Fruit fly (Drosophila melanogaster) whole organism, embryonic: Measurements from ENCODE around the gene zyd.
A peak's percentile ranks its signal among the peaks of the same experiment; 100 is the strongest.

Source experiments
- Atf3 ChIP-seq: fragments of 200-800 bp; sonication (Bioruptor generic); optimal IDR thresholded peaks from 3 replicates; lab custom pipeline; 2016; ENCODE audit warnings: missing biosample characterization, missing genetic modification characterization
- Awh ChIP-seq: fragments of 200-800 bp; sonication (Bioruptor generic); IDR thresholded peaks from 2 replicates; pipeline ENCODE4, ENCODE4 v1.3.6; 2022; ENCODE audit warnings: missing biosample characterization, missing genetic modification characterization
- B-H1 ChIP-seq: fragments of 200-800 bp; sonication (Bioruptor generic); IDR thresholded peaks from 3 replicates; pipeline ENCODE4 v1.3.6; 2022; ENCODE audit warnings: missing biosample characterization, missing genetic modification characterization
- Bdp1 ChIP-seq: fragments of 200-800 bp; sonication (Bioruptor generic); optimal IDR thresholded peaks from 3 replicates; lab custom pipeline; 2016; ENCODE audit warnings: missing biosample characterization, missing genetic modification characterization
- BtbVII ChIP-seq: fragments of 200-800 bp; sonication (Bioruptor generic); optimal IDR thresholded peaks from 3 replicates; lab custom pipeline; 2017; ENCODE audit warnings: missing biosample characterization, mild to moderate bottlenecking, missing genetic modification characterization
- CG1024 ChIP-seq: fragments of 200-800 bp; sonication (Bioruptor generic); IDR thresholded peaks from 2 replicates; pipeline ENCODE4 v1.3.6; 2022; ENCODE audit warnings: missing biosample characterization, missing genetic modification characterization
- CG11560 ChIP-seq: fragments of 200-800 bp; sonication (Bioruptor generic); IDR thresholded peaks from 3 replicates; pipeline ENCODE4 v1.3.6; 2022; ENCODE audit warnings: missing biosample characterization, missing genetic modification characterization
- CG12104 ChIP-seq: fragments of 200-800 bp; sonication (Bioruptor generic); optimal IDR thresholded peaks from 3 replicates; lab custom pipeline; 2016; ENCODE audit warnings: missing biosample characterization, missing genetic modification characterization
- CG12219 ChIP-seq: fragments of 200-800 bp; sonication (Bioruptor generic); optimal IDR thresholded peaks from 3 replicates; lab custom pipeline; 2018; ENCODE audit warnings: missing biosample characterization, mild to moderate bottlenecking, missing genetic modification characterization
- CG1233 ChIP-seq: fragments of 200-800 bp; sonication (Bioruptor generic); optimal IDR thresholded peaks from 4 replicates; lab custom pipeline; 2018; ENCODE audit warnings: missing biosample characterization, mild to moderate bottlenecking, missing genetic modification characterization
- CG14014 ChIP-seq: fragments of 200-800 bp; sonication (Bioruptor generic); IDR thresholded peaks from 2 replicates; pipeline ENCODE4 v1.3.6; 2022; ENCODE audit warnings: missing biosample characterization, missing genetic modification characterization
- CG15011 ChIP-seq: fragments of 200-800 bp; sonication (Bioruptor generic); optimal IDR thresholded peaks from 3 replicates; lab custom pipeline; 2018; ENCODE audit warnings: missing biosample characterization, mild to moderate bottlenecking, missing genetic modification characterization
- CG15514 ChIP-seq: fragments of 200-800 bp; sonication (Bioruptor generic); optimal IDR thresholded peaks from 3 replicates; lab custom pipeline; 2017; ENCODE audit warnings: missing biosample characterization, missing genetic modification characterization, mild to moderate bottlenecking, moderate library complexity, missing genetic modification reagents
- CG16863 ChIP-seq: fragments of 200-800 bp; sonication (Bioruptor generic); optimal IDR thresholded peaks from 3 replicates; lab custom pipeline; 2016; ENCODE audit warnings: missing biosample characterization, missing genetic modification characterization
- CG17359 ChIP-seq: fragments of 200-800 bp; sonication (Bioruptor generic); optimal IDR thresholded peaks from 3 replicates; lab custom pipeline; 2018; ENCODE audit warnings: missing biosample characterization, mild to moderate bottlenecking, missing genetic modification characterization, moderate library complexity
- CG30020 ChIP-seq: fragments of 200-800 bp; optimal IDR thresholded peaks from 2 replicates; lab custom pipeline; 2019; ENCODE audit warnings: missing biosample characterization, mild to moderate bottlenecking, missing genetic modification characterization, moderate library complexity
- CG31388 ChIP-seq: fragments of 200-800 bp; sonication (Bioruptor generic); optimal IDR thresholded peaks from 2 replicates; lab custom pipeline; 2016; ENCODE audit warnings: missing biosample characterization, missing genetic modification characterization
- CG32532 ChIP-seq: fragments of 200-800 bp; sonication (Bioruptor generic); IDR thresholded peaks from 2 replicates; pipeline ENCODE4 v1.3.6; 2022; ENCODE audit warnings: missing biosample characterization, missing genetic modification characterization
- CG32772 ChIP-seq: fragments of 200-800 bp; sonication (Bioruptor generic); IDR thresholded peaks from 2 replicates; pipeline ENCODE4 v1.3.6; 2022; ENCODE audit warnings: missing biosample characterization, missing genetic modification characterization
- CG43689 ChIP-seq: fragments of 200-800 bp; sonication (Bioruptor generic); IDR thresholded peaks from 2 replicates; pipeline ENCODE4 v1.3.6; 2022; ENCODE audit warnings: missing biosample characterization, missing genetic modification characterization
- CG7987 ChIP-seq: fragments of 200-800 bp; sonication (Bioruptor generic); optimal IDR thresholded peaks from 2 replicates; lab custom pipeline; 2018; ENCODE audit warnings: missing biosample characterization, mild to moderate bottlenecking, missing genetic modification characterization, moderate library complexity
- CG9609 ChIP-seq: fragments of 200-800 bp; sonication (Bioruptor generic); optimal IDR thresholded peaks from 3 replicates; lab custom pipeline; 2016; ENCODE audit warnings: missing biosample characterization, missing genetic modification characterization
- CG9797 ChIP-seq: fragments of 200-800 bp; sonication (Bioruptor generic); optimal IDR thresholded peaks from 3 replicates; lab custom pipeline; 2018; ENCODE audit warnings: missing biosample characterization, mild to moderate bottlenecking, missing genetic modification characterization
- CG9817 ChIP-seq: fragments of 200-800 bp; sonication (Bioruptor generic); optimal IDR thresholded peaks from 2 replicates; lab custom pipeline; 2018; ENCODE audit warnings: missing biosample characterization, mild to moderate bottlenecking, missing genetic modification characterization, moderate library complexity
- Dbx ChIP-seq: fragments of 200-800 bp; sonication (Bioruptor generic); IDR thresholded peaks from 3 replicates; pipeline ENCODE4 v1.3.6; 2022; ENCODE audit warnings: missing biosample characterization, missing genetic modification characterization
- Hey ChIP-seq: fragments of 200-800 bp; sonication (Bioruptor generic); optimal IDR thresholded peaks from 3 replicates; lab custom pipeline; 2018; ENCODE audit warnings: missing biosample characterization, mild to moderate bottlenecking, missing genetic modification characterization
- Lim3 ChIP-seq: fragments of 200-800 bp; sonication (Bioruptor generic); IDR thresholded peaks from 2 replicates; pipeline ENCODE4 v1.3.6; 2022; ENCODE audit warnings: missing biosample characterization, missing genetic modification characterization
- Nf-YC ChIP-seq: fragments of 200-800 bp; optimal IDR thresholded peaks from 3 replicates; lab custom pipeline; 2019; ENCODE audit warnings: missing biosample characterization, mild to moderate bottlenecking, missing genetic modification characterization, moderate library complexity
- Oaz ChIP-seq: fragments of 200-800 bp; sonication (Bioruptor generic); IDR thresholded peaks from 2 replicates; pipeline ENCODE4 v1.3.6; 2022; ENCODE audit warnings: missing biosample characterization, missing genetic modification characterization
- YL-1 ChIP-seq: fragments of 200-800 bp; sonication (Bioruptor generic); optimal IDR thresholded peaks from 3 replicates; lab custom pipeline; 2017; ENCODE audit warnings: missing biosample characterization, mild to moderate bottlenecking, missing genetic modification characterization
- ap ChIP-seq: fragments of 200-800 bp; sonication (Bioruptor generic); IDR thresholded peaks from 2 replicates; pipeline ENCODE4 v1.3.6; 2022; ENCODE audit warnings: missing biosample characterization, missing genetic modification characterization
- bowl ChIP-seq: fragments of 200-800 bp; sonication (Bioruptor generic); IDR thresholded peaks from 2 replicates; pipeline ENCODE4 v1.3.6; 2022; ENCODE audit warnings: missing biosample characterization, missing genetic modification characterization
- bsh ChIP-seq, 2 experiments: fragments of 200-800 bp; sonication (Bioruptor generic); optimal IDR thresholded peaks; 2 replicates each; lab custom pipeline; 2017 to 2018; ENCODE audit warnings: mild to moderate bottlenecking in 2 of 2, missing biosample characterization in 2 of 2, missing genetic modification characterization in 2 of 2, moderate library complexity in 1 of 2
- dan ChIP-seq: fragments of 200-800 bp; sonication (Bioruptor generic); IDR thresholded peaks from 2 replicates; pipeline ENCODE4 v1.3.6; 2022; ENCODE audit warnings: missing biosample characterization, missing genetic modification characterization
- dati ChIP-seq: fragments of 200-800 bp; sonication (Bioruptor generic); IDR thresholded peaks from 2 replicates; pipeline ENCODE4 v1.3.6; 2022; ENCODE audit warnings: missing biosample characterization, missing genetic modification characterization
- dysf ChIP-seq: fragments of 200-800 bp; sonication (Bioruptor generic); IDR thresholded peaks from 3 replicates; pipeline ENCODE4 v1.3.6; 2022; ENCODE audit warnings: missing biosample characterization, missing genetic modification characterization
- eve ChIP-seq, 2 experiments: fragments of >200 bp; optimal IDR thresholded peaks; 2 replicates each; lab custom pipeline; 2017; ENCODE audit warnings: missing biosample characterization in 2 of 2, missing genetic modification characterization in 2 of 2
- eyg ChIP-seq: fragments of 200-800 bp; sonication (Bioruptor generic); optimal IDR thresholded peaks from 3 replicates; lab custom pipeline; 2016; ENCODE audit warnings: missing biosample characterization, missing genetic modification characterization
- fd3F ChIP-seq: fragments of 200-800 bp; sonication (Bioruptor generic); optimal IDR thresholded peaks from 2 replicates; lab custom pipeline; 2018; ENCODE audit warnings: missing biosample characterization, mild to moderate bottlenecking, missing genetic modification characterization, moderate library complexity
- ham ChIP-seq: fragments of 200-800 bp; sonication (Bioruptor generic); IDR thresholded peaks from 2 replicates; pipeline ENCODE4 v1.3.6; 2022; ENCODE audit warnings: missing biosample characterization, missing genetic modification characterization
- inv ChIP-seq: fragments of 200-800 bp; sonication (Bioruptor generic); IDR thresholded peaks from 2 replicates; pipeline ENCODE4 v1.3.6; 2022; ENCODE audit warnings: missing biosample characterization, missing genetic modification characterization; ENCODE audit not compliant: partially characterized antibody
- ken ChIP-seq: fragments of 200-800 bp; sonication (Bioruptor generic); IDR thresholded peaks from 3 replicates; pipeline ENCODE4 v1.3.6; 2022; ENCODE audit warnings: missing biosample characterization, missing genetic modification characterization
- nau ChIP-seq: fragments of 200-800 bp; sonication (Bioruptor generic); optimal IDR thresholded peaks from 3 replicates; lab custom pipeline; 2017; ENCODE audit warnings: missing biosample characterization, mild to moderate bottlenecking, missing genetic modification characterization, missing genetic modification reagents
- pan ChIP-seq, 4 experiments: fragments of >200 bp in 3 of 4; fragments of 200-800 bp in 1 of 4; sonication (Bioruptor generic) in 1 of 4; optimal IDR thresholded peaks in 3 of 4; IDR thresholded peaks in 1 of 4; 2 replicates each; pipeline versions ENCODE4 v1.3.6 to Lab custom; 2017 to 2022; ENCODE audit warnings: missing biosample characterization in 2 of 4, missing genetic modification characterization in 2 of 4, mixed read lengths in 1 of 4
- sc ChIP-seq, 3 experiments: fragments of >200 bp in 2 of 3; fragments of 200-800 bp in 1 of 3; sonication (Bioruptor generic) in 1 of 3; optimal IDR thresholded peaks; 2 replicates in 2 of 3; 3 replicates in 1 of 3; lab custom pipeline; 2017; ENCODE audit warnings: mild to moderate bottlenecking in 1 of 3, missing biosample characterization in 1 of 3, missing genetic modification characterization in 1 of 3, missing genetic modification reagents in 1 of 3
- scrt ChIP-seq: fragments of 200-800 bp; sonication (Bioruptor generic); optimal IDR thresholded peaks from 2 replicates; lab custom pipeline; 2018; ENCODE audit warnings: missing biosample characterization, mild to moderate bottlenecking, missing genetic modification characterization, moderate library complexity
- slbo ChIP-seq: fragments of 200-800 bp; sonication (Bioruptor generic); IDR thresholded peaks from 2 replicates; pipeline ENCODE4 v1.3.6; 2022; ENCODE audit warnings: missing biosample characterization, missing genetic modification characterization
- so ChIP-seq: fragments of 200-800 bp; sonication (Bioruptor generic); IDR thresholded peaks from 3 replicates; pipeline ENCODE4 v1.3.6; 2022; ENCODE audit warnings: missing biosample characterization, missing genetic modification characterization
- wek ChIP-seq: fragments of 200-800 bp; sonication (Bioruptor generic); optimal IDR thresholded peaks from 3 replicates; lab custom pipeline; 2018; ENCODE audit warnings: missing biosample characterization, mild to moderate bottlenecking, missing genetic modification characterization, moderate library complexity
- zen ChIP-seq: fragments of 200-800 bp; sonication (Bioruptor generic); optimal IDR thresholded peaks from 3 replicates; lab custom pipeline; 2018; ENCODE audit warnings: missing biosample characterization, mild to moderate bottlenecking, missing genetic modification characterization, moderate library complexity

zyd gene

DNA sequence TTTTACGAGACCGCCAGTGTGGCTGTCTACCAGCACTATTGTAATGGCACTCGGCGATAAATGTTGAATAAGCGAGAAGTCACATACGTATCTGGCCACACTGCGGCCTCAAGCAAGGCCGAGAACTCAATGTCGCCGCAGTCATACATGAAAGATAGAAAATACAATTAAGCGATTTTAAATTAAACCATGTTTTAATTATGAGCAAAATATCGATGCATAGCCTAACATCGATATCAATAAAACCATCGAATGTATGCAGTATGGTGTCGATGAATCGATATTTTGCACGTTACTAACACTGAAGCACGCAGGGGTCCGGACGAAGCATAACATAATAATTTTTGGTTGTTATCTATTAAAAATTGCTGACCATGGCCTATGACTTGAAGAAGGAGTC is 9.5 kb upstream of the zyd start, which contains the start of the genes Rab21 and Coa7 (continued):
- no peak for TF ChIP-seq ken (GFP tag; lab: Robert Waterston, UW)
- no peak for TF ChIP-seq CG12219 (GFP tag; lab: Kevin White, UChicago)
- no peak for TF ChIP-seq nau (GFP tag; lab: Kevin White, UChicago)
- no peak for TF ChIP-seq Lim3 (GFP tag; lab: Robert Waterston, UW)
- peak; percentile 96 for TF ChIP-seq inv (GFP tag; lab: Robert Waterston, UW)
- TF ChIP-seq pan (optimal IDR thresholded peaks at IDR 0.05; lab: Kevin White, UChicago): no peak
- no peak for TF ChIP-seq pan (GFP tag; optimal IDR thresholded peaks at IDR 0.05 in 1 of 2, IDR thresholded peaks at IDR 0.05 in 1 of 2)
- no peak for TF ChIP-seq sc (optimal IDR thresholded peaks at IDR 0.05; lab: Kevin White, UChicago)
- TF ChIP-seq sc (GFP tag; optimal IDR thresholded peaks at IDR 0.05; lab: Kevin White, UChicago): no peak
- TF ChIP-seq CG15011 (GFP tag; lab: Kevin White, UChicago): no peak
- no peak for TF ChIP-seq ap (GFP tag; lab: Robert Waterston, UW)
- TF ChIP-seq so (GFP tag; lab: Robert Waterston, UW): no peak
- TF ChIP-seq CG31388 (GFP tag; lab: Kevin White, UChicago): no peak
- TF ChIP-seq CG9609 (GFP tag; lab: Kevin White, UChicago): no peak
- no peak for TF ChIP-seq CG7987 (GFP tag; lab: Kevin White, UChicago)
- peak; percentile 71 for TF ChIP-seq CG9797 (GFP tag; lab: Kevin White, UChicago)
- no peak for TF ChIP-seq dan (GFP tag; lab: Robert Waterston, UW)
- no peak for TF ChIP-seq Atf3
- TF ChIP-seq wek (GFP tag; lab: Kevin White, UChicago): no peak
- TF ChIP-seq Bdp1 (GFP tag; lab: Kevin White, UChicago): no peak
- TF ChIP-seq bsh (GFP tag; optimal IDR thresholded peaks at IDR 0.05; lab: Kevin White, UChicago): no peak
- TF ChIP-seq YL-1 (GFP tag; lab: Kevin White, UChicago): peak; percentile 22
- TF ChIP-seq CG32532 (GFP tag; lab: Robert Waterston, UW): no peak
- no peak for TF ChIP-seq CG1024 (GFP tag; lab: Robert Waterston, UW)
- TF ChIP-seq CG15514 (GFP tag; lab: Kevin White, UChicago): peak; percentile 91
- TF ChIP-seq CG32772 (GFP tag; lab: Robert Waterston, UW): no peak
- TF ChIP-seq CG17359 (tag; lab: Kevin White, UChicago): no peak
- no peak for TF ChIP-seq CG16863 (GFP tag; lab: Kevin White, UChicago)
- TF ChIP-seq Oaz (GFP tag; lab: Robert Waterston, UW): no peak
- peak; percentile 51 for TF ChIP-seq CG30020 (tag; lab: Kevin White, UChicago)
- TF ChIP-seq fd3F: no peak
- no peak for TF ChIP-seq eyg (GFP tag; lab: Kevin White, UChicago)
- no peak for TF ChIP-seq CG14014 (GFP tag; lab: Robert Waterston, UW)
- peak; percentile 35; the same call in 1 of the 2 replicates for TF ChIP-seq slbo (GFP tag; lab: Robert Waterston, UW)
- TF ChIP-seq B-H1: no peak
- TF ChIP-seq ham: no peak
- TF ChIP-seq, all 482 proteins: peak for 124

DNA sequence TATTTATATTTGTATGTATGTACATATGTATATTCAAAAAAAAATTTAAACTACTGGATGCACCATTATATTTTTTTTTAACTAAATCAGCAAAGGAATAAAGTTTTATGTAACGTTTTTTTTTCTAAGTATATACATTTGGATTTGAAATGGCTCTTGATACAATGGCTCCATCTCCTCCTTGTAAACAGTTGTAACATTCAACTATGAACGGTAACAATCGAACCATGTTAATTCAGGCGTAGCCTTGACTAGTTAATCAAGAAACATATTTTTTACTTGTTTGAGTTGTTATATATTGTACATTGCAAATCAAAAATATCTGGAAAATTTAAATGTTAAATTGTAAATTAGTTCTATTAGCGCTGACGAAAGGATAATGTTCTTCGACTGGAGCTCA is 13.1 kb downstream of the zyd start, which contains the start of gene CG12061:
CG12061 (plus strand) TSS at position 301 of the 400 bp plus-strand sequence.
- TF ChIP-seq Awh (no peak), Dbx (GFP tag; lab: Robert Waterston, UW) (no peak), BtbVII (no peak), dysf (GFP tag; lab: Robert Waterston, UW) (no peak), CG9817 (no peak), CG9797 (GFP tag; lab: Kevin White, UChicago) (no peak), zen (tag; lab: Kevin White, UChicago) (no peak), CG43689 (GFP tag; lab: Robert Waterston, UW) (no peak), scrt (GFP tag; lab: Kevin White, UChicago) (no peak), dati (GFP tag; lab: Robert Waterston, UW) (no peak), bowl (no peak), CG1233 (GFP tag; lab: Kevin White, UChicago) (no peak), CG12104 (GFP tag; lab: Kevin White, UChicago) (no peak), Hey (no peak), eve (GFP tag; optimal IDR thresholded peaks at IDR 0.05; lab: Kevin White, UChicago) (no peak), Nf-YC (tag; lab: Kevin White, UChicago) (no peak), CG11560 (tag; lab: Robert Waterston, UW) (no peak)
